Worm (Caenorhabditis elegans) whole organism, young adult: ENCODE measurements around the gene ugt-1.

Experiments
- B0035.1 ChIP-seq: sonication (generic microtip); optimal IDR thresholded peaks from 2 replicates; lab custom pipeline; 2016; ENCODE audit warnings: missing genetic modification characterization, mild to moderate bottlenecking, missing compliant biosample characterization, missing genotype, missing genetic modification reagents
- F10E7.11 ChIP-seq: sonication (generic microtip); optimal IDR thresholded peaks from 2 replicates; lab custom pipeline; 2017; ENCODE audit warnings: mild to moderate bottlenecking, missing genetic modification characterization, moderate library complexity, missing compliant biosample characterization
- F22D6.2 ChIP-seq: sonication (generic microtip); optimal IDR thresholded peaks from 2 replicates; lab custom pipeline; 2016; ENCODE audit warnings: mild to moderate bottlenecking, missing genetic modification characterization, missing compliant biosample characterization
- F33H1.4 ChIP-seq: fragments of 200-800 bp; sonication (Bioruptor generic); IDR thresholded peaks from 2 replicates; pipeline ENCODE4 v1.3.6; 2022; ENCODE audit warnings: missing genetic modification reagents, missing genetic modification characterization, missing compliant biosample characterization
- F39B2.1 ChIP-seq: fragments of 200-800 bp; sonication (Bioruptor generic); IDR thresholded peaks from 2 replicates; pipeline ENCODE4 v1.3.6; 2022; ENCODE audit warnings: missing genetic modification reagents, missing genetic modification characterization, missing compliant biosample characterization
- Y67H2A.10 ChIP-seq: fragments of 200-800 bp; sonication (Bioruptor generic); conservative IDR thresholded peaks from 2 replicates; pipeline ENCODE4 v1.3.6; 2022; ENCODE audit warnings: missing genetic modification reagents, missing genetic modification characterization, missing compliant biosample characterization
- attf-5 ChIP-seq: fragments of 200-800 bp; sonication (Bioruptor generic); optimal IDR thresholded peaks from 2 replicates; lab custom pipeline; 2018; ENCODE audit warnings: mild to moderate bottlenecking, missing genetic modification characterization, missing compliant biosample characterization
- bed-1 ChIP-seq: fragments of 200-800 bp; sonication (Bioruptor generic); IDR thresholded peaks from 2 replicates; pipeline ENCODE4 v1.3.6; 2022; ENCODE audit warnings: missing genetic modification reagents, missing genetic modification characterization, missing compliant biosample characterization
- bed-2 ChIP-seq: fragments of 200-800 bp; sonication (Bioruptor generic); IDR thresholded peaks from 2 replicates; pipeline ENCODE4 v1.3.6; 2022; ENCODE audit warnings: missing genetic modification reagents, missing genetic modification characterization, missing compliant biosample characterization
- cebp-1 ChIP-seq, 2 experiments: fragments of 200-800 bp in 1 of 2; sonication (Bioruptor generic) in 1 of 2; sonication (generic microtip) in 1 of 2; IDR thresholded peaks in 1 of 2; optimal IDR thresholded peaks in 1 of 2; 2 replicates each; pipeline versions ENCODE4 v1.3.6 to Lab custom; 2017 to 2022; ENCODE audit warnings: missing compliant biosample characterization in 2 of 2, missing genetic modification characterization in 2 of 2, mild to moderate bottlenecking in 1 of 2, missing genetic modification reagents in 1 of 2, moderate library complexity in 1 of 2
- ceh-79 ChIP-seq: sonication (generic microtip); optimal IDR thresholded peaks from 2 replicates; lab custom pipeline; 2017; ENCODE audit warnings: mild to moderate bottlenecking, missing genetic modification characterization, missing compliant biosample characterization
- chd-7 ChIP-seq: sonication (generic microtip); optimal IDR thresholded peaks from 2 replicates; lab custom pipeline; 2016; ENCODE audit warnings: mild to moderate bottlenecking, missing genetic modification characterization, moderate library complexity, missing compliant biosample characterization
- dox-1 ChIP-seq: fragments of 200-800 bp; sonication (Bioruptor generic); IDR thresholded peaks from 2 replicates; pipeline ENCODE4 v1.3.6; 2022; ENCODE audit warnings: missing genetic modification reagents, missing genetic modification characterization, missing compliant biosample characterization
- egl-18 ChIP-seq: fragments of 200-800 bp; sonication (Bioruptor generic); IDR thresholded peaks from 2 replicates; pipeline ENCODE4 v1.3.6; 2022; ENCODE audit warnings: missing genetic modification reagents, missing genetic modification characterization, missing compliant biosample characterization
- him-1 ChIP-seq: sonication (generic microtip); optimal IDR thresholded peaks from 2 replicates; lab custom pipeline; 2016; ENCODE audit warnings: missing genotype, missing genetic modification reagents, missing genetic modification characterization, missing compliant biosample characterization
- hmg-1.2 ChIP-seq: fragments of 200-800 bp; sonication (Bioruptor generic); IDR thresholded peaks from 2 replicates; pipeline ENCODE4 v1.3.6; 2022; ENCODE audit warnings: missing genetic modification reagents, missing genetic modification characterization, missing compliant biosample characterization
- let-526 ChIP-seq: fragments of 200-800 bp; sonication (Bioruptor generic); IDR thresholded peaks from 2 replicates; pipeline ENCODE4 v1.3.6; 2022; ENCODE audit warnings: missing genetic modification reagents, missing genetic modification characterization, missing compliant biosample characterization
- let-607 ChIP-seq, 2 experiments: fragments of 200-800 bp in 1 of 2; sonication (Bioruptor generic) in 1 of 2; sonication (generic microtip) in 1 of 2; optimal IDR thresholded peaks; 2 replicates each; lab custom pipeline; 2016 to 2018; ENCODE audit warnings: mild to moderate bottlenecking in 2 of 2, missing compliant biosample characterization in 2 of 2, missing genetic modification characterization in 2 of 2, moderate library complexity in 2 of 2, missing genotype in 1 of 2
- lin-54 ChIP-seq: fragments of 200-800 bp; sonication (Bioruptor generic); optimal IDR thresholded peaks from 2 replicates; lab custom pipeline; 2018; ENCODE audit warnings: mild to moderate bottlenecking, missing genetic modification characterization, missing compliant biosample characterization
- lsl-1 ChIP-seq: fragments of 200-800 bp; sonication (Bioruptor generic); optimal IDR thresholded peaks from 2 replicates; lab custom pipeline; 2018; ENCODE audit warnings: mild to moderate bottlenecking, missing genetic modification characterization, moderate library complexity, missing compliant biosample characterization
- madf-10 ChIP-seq: sonication (generic microtip); optimal IDR thresholded peaks from 2 replicates; lab custom pipeline; 2016; ENCODE audit warnings: mild to moderate bottlenecking, missing genetic modification characterization, missing compliant biosample characterization
- nhr-27 ChIP-seq: fragments of 200-800 bp; sonication (Bioruptor generic); optimal IDR thresholded peaks from 2 replicates; lab custom pipeline; 2018; ENCODE audit warnings: mild to moderate bottlenecking, missing genetic modification characterization, moderate library complexity, missing compliant biosample characterization
- nhr-80 ChIP-seq: sonication (generic microtip); optimal IDR thresholded peaks from 2 replicates; lab custom pipeline; 2016; ENCODE audit warnings: missing genetic modification characterization, missing compliant biosample characterization
- rec-8 ChIP-seq, 2 experiments: sonication (generic microtip); optimal IDR thresholded peaks; 2 replicates each; lab custom pipeline; 2016; ENCODE audit warnings: mild to moderate bottlenecking in 2 of 2, missing genetic modification characterization in 2 of 2, missing genetic modification reagents in 2 of 2, missing genotype in 2 of 2, missing biosample characterization in 1 of 2, missing compliant biosample characterization in 1 of 2, moderate library complexity in 1 of 2
- rpc-1 ChIP-seq, 2 experiments: fragments of 150-350 bp in 1 of 2; sonication (generic microtip) in 1 of 2; optimal IDR thresholded peaks; 2 replicates each; lab custom pipeline; 2014 to 2018; ENCODE audit warnings: missing biosample characterization in 1 of 2, missing genetic modification characterization in 1 of 2, missing genetic modification reagents in 1 of 2, missing genotype in 1 of 2
- unc-130 ChIP-seq: sonication (generic microtip); optimal IDR thresholded peaks from 2 replicates; lab custom pipeline; 2016; ENCODE audit warnings: missing genetic modification reagents, missing genetic modification characterization, missing compliant biosample characterization
- unc-62 ChIP-seq: fragments of 150-350 bp; optimal IDR thresholded peaks from 2 replicates; lab custom pipeline; 2014; ENCODE audit warnings: missing biosample characterization, missing genetic modification reagents, missing genetic modification characterization
- zim-3 ChIP-seq: sonication (generic microtip); optimal IDR thresholded peaks from 2 replicates; lab custom pipeline; 2017; ENCODE audit warnings: mild to moderate bottlenecking, missing genetic modification characterization, moderate library complexity, missing compliant biosample characterization
- ztf-18 ChIP-seq: sonication (generic microtip); optimal IDR thresholded peaks from 2 replicates; lab custom pipeline; 2016; ENCODE audit warnings: missing genotype, mild to moderate bottlenecking, missing genetic modification characterization, missing compliant biosample characterization

The ugt-1 gene

ce11 chrV:10435198-10435597 is 39.7 kb downstream of the ugt-1 start:
- TF ChIP-seq ceh-79 (tag; lab: Kevin White, UChicago), result no peak
- peak in 1 of 2 experiments; percentile 35 for TF ChIP-seq let-607 (tag; optimal IDR thresholded peaks at IDR 0.05; lab: Kevin White, UChicago)
- peak; percentile 44 for TF ChIP-seq nhr-80 (tag; lab: Kevin White, UChicago)
- TF ChIP-seq, all 124 proteins: peak for 2

ce11 chrV:10436612-10437011 is 41.1 kb downstream of the ugt-1 start, which contains the start of gene set-22:
TSS of gene set-22 (plus strand) at chrV:10436912.
- no peak for TF ChIP-seq bed-1
- TF ChIP-seq F33H1.4, result peak; percentile 18; the same call in 1 of the 2 replicates
- peak; percentile 81 for TF ChIP-seq lsl-1 (GFP tag; lab: Kevin White, UChicago)

- TF ChIP-seq chd-7 (tag; lab: Kevin White, UChicago) (no peak), egl-18 (GFP tag; lab: Robert Waterston, UW) (no peak), Y67H2A.10 (GFP tag; lab: Robert Waterston, UW) (no peak), B0035.1 (tag; lab: Kevin White, UChicago) (no peak), F22D6.2 (tag; lab: Kevin White, UChicago) (no peak), F39B2.1 (GFP tag; lab: Robert Waterston, UW) (no peak), F10E7.11 (no peak), ztf-18 (tag; lab: Kevin White, UChicago) (no peak), rec-8 (tag; optimal IDR thresholded peaks at IDR 0.05; lab: Kevin White, UChicago) (no peak), zim-3 (tag; lab: Kevin White, UChicago) (no peak), let-607 (tag; optimal IDR thresholded peaks at IDR 0.05; lab: Kevin White, UChicago) (no peak), him-1 (tag; lab: Kevin White, UChicago) (no peak), unc-62 (GFP tag; lab: Kevin White, UChicago) (no peak), attf-5 (no peak), nhr-27 (tag; lab: Kevin White, UChicago) (no peak), lin-54 (GFP tag; lab: Kevin White, UChicago) (no peak), rpc-1 (optimal IDR thresholded peaks at IDR 0.05; lab: Kevin White, UChicago) (no peak), rpc-1 (tag; optimal IDR thresholded peaks at IDR 0.05; lab: Kevin White, UChicago) (no peak), madf-10 (no peak)
These were observed 45.3 kb downstream of the ugt-1 start, which contains the start of gene snf-10 for ce11 chrV:10440723-10441122. TSS of gene snf-10 (minus strand) at chrV:10440823.

ce11 chrV:10441135-10442024 is 45.9 kb downstream of the ugt-1 start, which contains the start of gene pap-1:
TSS of gene pap-1 (plus strand) at chrV:10441974.
- TF ChIP-seq cebp-1 (GFP tag; IDR thresholded peaks at IDR 0.05; lab: Robert Waterston, UW) (no peak), cebp-1 (tag; optimal IDR thresholded peaks at IDR 0.05; lab: Kevin White, UChicago) (peak; percentile 41), attf-5 (peak; percentile 66), let-526 (no peak), bed-2 (GFP tag; lab: Robert Waterston, UW) (no peak), dox-1 (0 out of 2 replicates have a peak, but pooled peaks have one; percentile 39), unc-130 (GFP tag; lab: Kevin White, UChicago) (peak; percentile 22), hmg-1.2 (peak; percentile 97)
